Fruit fly (Drosophila melanogaster): ENCODE results near the gene Cpr12A.
A peak's percentile ranks its signal among the peaks of the same experiment; 100 is the strongest.

Cpr12A gene

DNA sequence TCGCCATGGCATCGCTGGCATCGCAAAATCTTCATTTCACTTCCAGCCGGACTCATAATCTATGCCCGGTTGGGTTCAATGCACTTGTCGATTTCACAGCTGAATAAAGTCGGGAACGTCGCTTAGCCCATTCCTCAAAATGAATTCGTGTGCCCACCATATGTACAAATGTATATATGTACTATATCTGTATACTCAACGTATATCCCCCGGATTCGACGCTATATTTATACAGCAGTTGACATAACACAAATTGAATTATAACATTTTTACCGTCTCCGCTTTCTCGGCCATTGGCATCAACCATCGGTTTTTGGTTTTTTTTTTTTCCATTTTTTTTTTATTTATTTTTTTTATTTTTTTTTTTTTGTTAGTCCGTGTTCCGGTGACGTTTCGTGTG is 26.8 kb downstream of the Cpr12A start (continued):
- TF ChIP-seq CG9139 (GFP tag; optimal IDR thresholded peaks at IDR 0.05) (no peak), CG11762 (GFP tag; optimal IDR thresholded peaks at IDR 0.05; ENCODE audit: insufficient read depth) (no peak), CG8319 (GFP tag; optimal IDR thresholded peaks at IDR 0.05) (no peak), CG6808 (GFP tag; optimal IDR thresholded peaks at IDR 0.05) (no peak), Eip75B (GFP tag; optimal IDR thresholded peaks at IDR 0.05) (no peak), Hr38 (GFP tag; optimal IDR thresholded peaks at IDR 0.05) (no peak), Ets96B (tag; optimal IDR thresholded peaks at IDR 0.05) (no peak), Smox (GFP tag; optimal IDR thresholded peaks at IDR 0.05) (peak; percentile 20), net (GFP tag; optimal IDR thresholded peaks at IDR 0.05) (no peak), CG34406 (GFP tag; optimal IDR thresholded peaks at IDR 0.05) (peak; percentile 26), CG15336 (GFP tag; IDR thresholded peaks at IDR 0.05) (no peak), Blimp-1 (GFP tag; optimal IDR thresholded peaks at IDR 0.05) (no peak), CG10669 (GFP tag; optimal IDR thresholded peaks at IDR 0.05) (no peak), Gug (GFP tag; IDR thresholded peaks at IDR 0.05) (no peak), lz (GFP tag; optimal IDR thresholded peaks at IDR 0.05) (no peak)

DNA sequence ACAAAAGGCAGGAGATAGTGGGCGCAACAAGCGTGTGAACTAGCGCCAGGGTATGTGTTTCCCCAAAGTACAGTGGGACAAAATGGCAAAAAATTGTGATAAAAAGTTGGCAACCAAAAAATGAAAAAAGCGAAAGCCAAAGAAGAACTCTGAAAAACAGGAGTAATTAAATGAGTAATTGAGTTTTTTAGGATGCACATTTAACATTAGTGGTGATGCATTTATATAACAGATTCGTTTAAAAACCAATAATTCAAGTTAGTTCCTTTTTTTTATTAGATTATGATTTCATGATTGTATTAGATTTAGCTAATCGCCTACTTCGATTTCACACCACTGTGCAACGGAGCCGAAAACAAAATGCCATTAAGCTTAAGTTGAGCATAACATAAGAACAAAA is 28.9 kb downstream of the Cpr12A start:
- TF ChIP-seq CG32006 (GFP tag; optimal IDR thresholded peaks at IDR 0.05) (peak; percentile 76), CG3032 (tag; optimal IDR thresholded peaks at IDR 0.05) (peak; percentile 14), net (GFP tag; optimal IDR thresholded peaks at IDR 0.05) (peak; percentile 17), CG16779 (tag; optimal IDR thresholded peaks at IDR 0.05) (no peak), CG4318 (GFP tag; optimal IDR thresholded peaks at IDR 0.05) (peak; percentile 61), Hr4 (GFP tag; optimal IDR thresholded peaks at IDR 0.05) (peak; percentile 68), CG6792 (GFP tag; optimal IDR thresholded peaks at IDR 0.05) (no peak), cyc (GFP tag; optimal IDR thresholded peaks at IDR 0.05) (peak; percentile 43), fd59A (GFP tag; optimal IDR thresholded peaks at IDR 0.05) (peak; percentile 1), CG6276 (GFP tag; optimal IDR thresholded peaks at IDR 0.05) (peak; percentile 60), CG11294 (GFP tag; IDR thresholded peaks at IDR 0.05) (no peak), CG10631 (GFP tag; optimal IDR thresholded peaks at IDR 0.05) (peak; percentile 22), CG31627 (GFP tag; optimal IDR thresholded peaks at IDR 0.05) (peak; percentile 54), Eip75B (GFP tag; optimal IDR thresholded peaks at IDR 0.05) (peak; percentile 34), dac (GFP tag; optimal IDR thresholded peaks at IDR 0.05) (peak; percentile 45), svp (GFP tag) (peak; percentile 61), ss (GFP tag; optimal IDR thresholded peaks at IDR 0.05) (no peak), Blimp-1 (GFP tag; optimal IDR thresholded peaks at IDR 0.05) (no peak), CG34406 (GFP tag; optimal IDR thresholded peaks at IDR 0.05) (peak; percentile 30), topi (GFP tag; optimal IDR thresholded peaks at IDR 0.05) (peak; percentile 57), Gug (GFP tag; IDR thresholded peaks at IDR 0.05) (peak; percentile 47), eg (GFP tag; IDR thresholded peaks at IDR 0.05) (peak; percentile 47; the same call in 2 of the 3 replicates), CG11902 (GFP tag; optimal IDR thresholded peaks at IDR 0.05) (peak; percentile 12), CG6808 (GFP tag; optimal IDR thresholded peaks at IDR 0.05) (peak; percentile 9), CG6163 (GFP tag; IDR thresholded peaks at IDR 0.05) (no peak; the same call in 2 of the 3 replicates), Sox14 (GFP tag; optimal IDR thresholded peaks at IDR 0.05) (peak; percentile 56), CG3919 (GFP tag; optimal IDR thresholded peaks at IDR 0.05) (peak; percentile 40), Met (GFP tag; optimal IDR thresholded peaks at IDR 0.05) (peak; percentile 60), CG7368 (GFP tag; optimal IDR thresholded peaks at IDR 0.05) (peak; percentile 19), CG8632 (GFP tag; optimal IDR thresholded peaks at IDR 0.05) (peak; percentile 9), fd85E (GFP tag; optimal IDR thresholded peaks at IDR 0.05) (no peak), OdsH (GFP tag; optimal IDR thresholded peaks at IDR 0.05) (peak; percentile 48), CG6854 (GFP tag; optimal IDR thresholded peaks at IDR 0.05) (no peak), pdm3 (GFP tag; optimal IDR thresholded peaks at IDR 0.05) (peak; percentile 59), Sox102F (GFP tag; optimal IDR thresholded peaks at IDR 0.05) (peak; percentile 20), fkh (GFP tag; optimal IDR thresholded peaks at IDR 0.05) (no peak), Lpt (GFP tag; optimal IDR thresholded peaks at IDR 0.05) (peak; percentile 55), esn (GFP tag; optimal IDR thresholded peaks at IDR 0.05) (peak; percentile 43), CG11762 (GFP tag; optimal IDR thresholded peaks at IDR 0.05; ENCODE audit: insufficient read depth) (no peak), Hr39 (GFP tag; optimal IDR thresholded peaks at IDR 0.05) (peak; percentile 63), CG10669 (GFP tag; optimal IDR thresholded peaks at IDR 0.05) (peak; percentile 26), Ets21C (GFP tag; optimal IDR thresholded peaks at IDR 0.05) (peak; percentile 32), spab (GFP tag; optimal IDR thresholded peaks at IDR 0.05) (peak; percentile 17)
